Fruit fly (Drosophila melanogaster) whole organism: ENCODE data around the gene Parg.

Experiments used
- CG8478 ChIP-seq: fragments of >200 bp; optimal IDR thresholded peaks from 2 replicates; lab custom pipeline; 2018; ENCODE audit warnings: inconsistent platforms
- Dll ChIP-seq: fragments of >200 bp; optimal IDR thresholded peaks from 2 replicates; lab custom pipeline; 2017
- EcR ChIP-seq, 2 experiments: fragments of >200 bp; optimal IDR thresholded peaks; 2 replicates each; lab custom pipeline; 2017; ENCODE audit warnings: missing biosample characterization in 2 of 2, missing genetic modification characterization in 2 of 2, missing genetic modification reagents in 2 of 2
- pan ChIP-seq: fragments of >200 bp; optimal IDR thresholded peaks from 2 replicates; lab custom pipeline; 2017
- psq ChIP-seq: fragments of >200 bp; optimal IDR thresholded peaks from 2 replicates; lab custom pipeline; 2017
- usp ChIP-seq: fragments of >200 bp; optimal IDR thresholded peaks from 2 replicates; lab custom pipeline; 2017; ENCODE audit warnings: missing biosample characterization, missing genetic modification characterization, mixed read lengths

DNA sequence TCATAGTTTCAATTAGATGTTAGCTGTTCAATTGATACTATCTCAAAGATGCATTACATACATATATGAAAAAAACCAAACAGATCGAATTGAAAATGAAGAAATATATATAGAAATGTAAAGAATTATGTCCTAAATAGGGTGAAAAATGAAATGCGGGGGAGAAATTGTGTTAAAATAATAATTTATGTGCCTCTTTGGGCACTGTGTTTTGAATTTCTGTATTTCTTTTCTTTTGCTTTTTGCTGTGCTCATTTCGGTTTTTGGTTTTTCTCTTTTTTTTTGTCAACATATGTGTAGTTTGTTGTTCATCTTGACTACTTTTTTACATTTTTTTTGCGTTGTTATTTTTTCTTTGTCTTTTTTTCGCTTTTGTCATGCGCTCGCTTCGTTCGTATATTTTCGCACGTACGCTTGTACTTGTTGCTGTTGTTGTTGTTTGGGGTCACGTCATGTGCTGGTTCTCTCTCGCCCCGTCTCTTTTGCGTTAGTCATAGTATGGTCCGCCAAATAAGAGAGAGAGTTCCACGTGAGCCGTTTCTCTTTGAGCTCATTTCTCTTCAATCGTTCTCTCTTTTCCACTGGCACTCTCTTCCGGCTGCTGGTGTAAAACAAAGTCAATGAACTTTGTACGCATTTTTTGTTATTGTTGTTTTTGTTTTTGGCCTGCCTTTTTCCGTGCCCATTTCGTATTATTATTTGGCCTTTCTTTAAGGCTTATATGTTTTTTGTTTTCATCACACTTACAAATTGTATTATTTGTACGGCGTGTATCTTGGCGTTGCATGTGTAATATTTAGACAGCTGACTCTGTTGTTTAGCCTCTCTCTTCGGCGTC is 24.1 kb upstream of the Parg start:
- TF ChIP-seq psq (lab: Kevin White, UChicago) (no peak), Dll (lab: Kevin White, UChicago) (no peak), CG8478 (lab: Kevin White, UChicago) (no peak), EcR (GFP tag; optimal IDR thresholded peaks at IDR 0.05; lab: Kevin White, UChicago) (peak; percentile 70 to 88), usp (no peak), pan (lab: Kevin White, UChicago) (no peak)
